Fruit fly (Drosophila melanogaster) whole organism, embryonic: ENCODE data around the gene RpS9.

Source experiments
- ATbp ChIP-seq: fragments of 200-800 bp; sonication (Bioruptor generic); optimal IDR thresholded peaks from 2 replicates; lab custom pipeline; 2017; ENCODE audit warnings: missing biosample characterization, mild to moderate bottlenecking, missing genetic modification characterization, missing genetic modification reagents
- CG10147 ChIP-seq: fragments of 200-800 bp; sonication (Bioruptor generic); optimal IDR thresholded peaks from 2 replicates; lab custom pipeline; 2019; ENCODE audit warnings: missing biosample characterization, mild to moderate bottlenecking, missing genetic modification characterization, moderate library complexity
- CG10209 ChIP-seq: fragments of 200-800 bp; sonication (Bioruptor generic); optimal IDR thresholded peaks from 3 replicates; lab custom pipeline; 2017; ENCODE audit warnings: missing biosample characterization, mild to moderate bottlenecking, missing genetic modification characterization, missing genetic modification reagents
- CG10959 ChIP-seq: fragments of 200-800 bp; sonication (Bioruptor generic); IDR thresholded peaks from 2 replicates; pipeline ENCODE4 v1.3.6; 2022; ENCODE audit warnings: missing biosample characterization, missing genetic modification characterization
- CG12769 ChIP-seq: fragments of 200-800 bp; sonication (Bioruptor generic); optimal IDR thresholded peaks from 2 replicates; lab custom pipeline; 2019; ENCODE audit warnings: missing biosample characterization, mild to moderate bottlenecking, missing genetic modification characterization, moderate library complexity
- CG13424 ChIP-seq: fragments of 200-800 bp; sonication (Bioruptor generic); optimal IDR thresholded peaks from 2 replicates; lab custom pipeline; 2019; ENCODE audit warnings: missing biosample characterization, mild to moderate bottlenecking, missing genetic modification characterization, moderate library complexity
- CG13775 ChIP-seq: fragments of 200-800 bp; sonication (Bioruptor generic); optimal IDR thresholded peaks from 3 replicates; lab custom pipeline; 2017; ENCODE audit warnings: missing biosample characterization, mild to moderate bottlenecking, missing genetic modification characterization
- CG14710 ChIP-seq: fragments of 200-800 bp; sonication (Bioruptor generic); optimal IDR thresholded peaks from 3 replicates; lab custom pipeline; 2019; ENCODE audit warnings: missing biosample characterization, mild to moderate bottlenecking, missing genetic modification characterization, moderate library complexity
- CG2712 ChIP-seq: fragments of 200-800 bp; optimal IDR thresholded peaks from 3 replicates; lab custom pipeline; 2019; ENCODE audit warnings: missing biosample characterization, mild to moderate bottlenecking, missing genetic modification characterization, moderate library complexity
- CG32767 ChIP-seq: fragments of 200-800 bp; sonication (Bioruptor generic); IDR thresholded peaks from 2 replicates; pipeline ENCODE4 v1.3.6; 2022; ENCODE audit warnings: missing biosample characterization, missing genetic modification characterization
- CG3726 ChIP-seq: fragments of 200-800 bp; sonication (Bioruptor generic); IDR thresholded peaks from 3 replicates; pipeline ENCODE4, ENCODE4 v1.3.6; 2022; ENCODE audit warnings: missing biosample characterization, missing genetic modification characterization
- CG4282 ChIP-seq: fragments of 200-800 bp; sonication (Bioruptor generic); optimal IDR thresholded peaks from 2 replicates; lab custom pipeline; 2016; ENCODE audit warnings: missing biosample characterization, missing genetic modification characterization
- CG4854 ChIP-seq: fragments of 200-800 bp; sonication (Bioruptor generic); optimal IDR thresholded peaks from 2 replicates; lab custom pipeline; 2016; ENCODE audit warnings: missing biosample characterization, missing genetic modification characterization, inconsistent platforms
- CG7271 ChIP-seq: fragments of 200-800 bp; sonication (Bioruptor generic); optimal IDR thresholded peaks from 2 replicates; lab custom pipeline; 2018; ENCODE audit warnings: missing biosample characterization, mild to moderate bottlenecking, missing genetic modification characterization, moderate library complexity
- CG7839 ChIP-seq: fragments of 200-800 bp; sonication (Bioruptor generic); optimal IDR thresholded peaks from 3 replicates; lab custom pipeline; 2018; ENCODE audit warnings: missing biosample characterization, mild to moderate bottlenecking, missing genetic modification characterization, moderate library complexity
- CG7928 ChIP-seq: fragments of 200-800 bp; sonication (Bioruptor generic); optimal IDR thresholded peaks from 2 replicates; lab custom pipeline; 2017; ENCODE audit warnings: missing biosample characterization, mild to moderate bottlenecking, missing genetic modification characterization
- CG8290 ChIP-seq, 3 experiments: fragments of 200-800 bp; sonication (Bioruptor generic); optimal IDR thresholded peaks; 2 replicates each; lab custom pipeline; 2016 to 2019; ENCODE audit warnings: missing biosample characterization in 3 of 3, missing genetic modification characterization in 3 of 3, mild to moderate bottlenecking in 2 of 3, moderate library complexity in 1 of 3
- CG8924 ChIP-seq: fragments of 200-800 bp; optimal IDR thresholded peaks from 3 replicates; lab custom pipeline; 2019; ENCODE audit warnings: missing biosample characterization, mild to moderate bottlenecking, missing genetic modification characterization, moderate library complexity
- CG9727 ChIP-seq: fragments of 200-800 bp; sonication (Bioruptor generic); optimal IDR thresholded peaks from 3 replicates; lab custom pipeline; 2017; ENCODE audit warnings: missing biosample characterization, mild to moderate bottlenecking, missing genetic modification characterization
- CG9932 ChIP-seq: fragments of 200-800 bp; sonication (Bioruptor generic); IDR thresholded peaks from 2 replicates; pipeline ENCODE4 v1.3.6; 2022; ENCODE audit warnings: missing biosample characterization, missing genetic modification characterization
- CrebB ChIP-seq: fragments of 200-800 bp; sonication (Bioruptor generic); optimal IDR thresholded peaks from 3 replicates; lab custom pipeline; 2018; ENCODE audit warnings: missing biosample characterization, mild to moderate bottlenecking, missing genetic modification characterization
- HLH54F ChIP-seq: fragments of 200-800 bp; sonication (Bioruptor generic); optimal IDR thresholded peaks from 3 replicates; lab custom pipeline; 2016; ENCODE audit warnings: missing biosample characterization, missing genetic modification characterization
- NfI ChIP-seq: fragments of 200-800 bp; sonication (Bioruptor generic); optimal IDR thresholded peaks from 3 replicates; lab custom pipeline; 2018; ENCODE audit warnings: missing biosample characterization, mild to moderate bottlenecking, missing genetic modification characterization, moderate library complexity
- Opbp ChIP-seq: fragments of 200-800 bp; sonication (Bioruptor generic); IDR thresholded peaks from 3 replicates; pipeline ENCODE4 v1.3.6; 2022; ENCODE audit warnings: missing biosample characterization, missing genetic modification characterization; ENCODE audit not compliant: partially characterized antibody
- bsh ChIP-seq, 2 experiments: fragments of 200-800 bp; sonication (Bioruptor generic); optimal IDR thresholded peaks; 2 replicates each; lab custom pipeline; 2017 to 2018; ENCODE audit warnings: mild to moderate bottlenecking in 2 of 2, missing biosample characterization in 2 of 2, missing genetic modification characterization in 2 of 2, moderate library complexity in 1 of 2
- cad ChIP-seq: fragments of >200 bp; optimal IDR thresholded peaks from 2 replicates; lab custom pipeline; 2017; ENCODE audit warnings: missing biosample characterization, missing genetic modification characterization
- chinmo ChIP-seq: fragments of 200-800 bp; sonication (Bioruptor generic); IDR thresholded peaks from 4 replicates; pipeline ENCODE4 v1.3.6; 2022; ENCODE audit warnings: missing biosample characterization, missing genetic modification characterization; ENCODE audit not compliant: partially characterized antibody
- corto ChIP-seq: fragments of 200-800 bp; sonication (Bioruptor generic); optimal IDR thresholded peaks from 2 replicates; lab custom pipeline; 2016; ENCODE audit warnings: missing biosample characterization, mild to moderate bottlenecking, missing genetic modification characterization, moderate library complexity
- dpn ChIP-seq, 2 experiments: fragments of 200-800 bp; sonication (Bioruptor generic); optimal IDR thresholded peaks; 3 replicates each; lab custom pipeline; 2016; ENCODE audit warnings: missing biosample characterization in 2 of 2, missing genetic modification characterization in 2 of 2
- fd64A ChIP-seq: fragments of 200-800 bp; sonication (Bioruptor generic); optimal IDR thresholded peaks from 3 replicates; lab custom pipeline; 2018; ENCODE audit warnings: missing biosample characterization, mild to moderate bottlenecking, missing genetic modification characterization
- ftz-f1 ChIP-seq: fragments of 200-800 bp; sonication (Bioruptor generic); optimal IDR thresholded peaks from 2 replicates; lab custom pipeline; 2016; ENCODE audit warnings: missing biosample characterization, missing genetic modification characterization
- gem ChIP-seq: fragments of 200-800 bp; sonication (Bioruptor generic); optimal IDR thresholded peaks from 2 replicates; lab custom pipeline; 2019; ENCODE audit warnings: missing biosample characterization, mild to moderate bottlenecking, missing genetic modification characterization, moderate library complexity
- ind ChIP-seq: fragments of 200-800 bp; sonication (Bioruptor generic); optimal IDR thresholded peaks from 3 replicates; lab custom pipeline; 2016; ENCODE audit warnings: missing biosample characterization, missing genetic modification characterization
- lmd ChIP-seq: fragments of 200-800 bp; sonication (Bioruptor generic); IDR thresholded peaks from 2 replicates; pipeline ENCODE4 v1.3.6; 2022; ENCODE audit warnings: missing biosample characterization, missing genetic modification characterization
- mirr ChIP-seq: fragments of 200-800 bp; sonication (Bioruptor generic); optimal IDR thresholded peaks from 3 replicates; lab custom pipeline; 2018; ENCODE audit warnings: missing biosample characterization, mild to moderate bottlenecking, missing genetic modification characterization
- mld ChIP-seq: fragments of 200-800 bp; sonication (Bioruptor generic); IDR thresholded peaks from 3 replicates; pipeline ENCODE4 v1.3.6; 2022; ENCODE audit warnings: missing biosample characterization, missing genetic modification characterization; ENCODE audit not compliant: partially characterized antibody
- nom ChIP-seq: fragments of 200-800 bp; sonication (Bioruptor generic); optimal IDR thresholded peaks from 2 replicates; lab custom pipeline; 2017; ENCODE audit warnings: missing biosample characterization, missing genetic modification characterization, mild to moderate bottlenecking, moderate library complexity, missing genetic modification reagents
- oc ChIP-seq: fragments of 200-800 bp; sonication (Bioruptor generic); optimal IDR thresholded peaks from 2 replicates; lab custom pipeline; 2018; ENCODE audit warnings: missing biosample characterization, mild to moderate bottlenecking, missing genetic modification characterization, moderate library complexity
- pfk ChIP-seq: fragments of 200-800 bp; sonication (Bioruptor generic); optimal IDR thresholded peaks from 2 replicates; lab custom pipeline; 2018; ENCODE audit warnings: missing biosample characterization, mild to moderate bottlenecking, missing genetic modification characterization, moderate library complexity
- pum ChIP-seq: fragments of 200-800 bp; sonication (Bioruptor generic); optimal IDR thresholded peaks from 2 replicates; lab custom pipeline; 2016; ENCODE audit warnings: missing biosample characterization, missing genetic modification characterization
- row ChIP-seq: fragments of 200-800 bp; sonication (Bioruptor generic); IDR thresholded peaks from 3 replicates; pipeline ENCODE4 v1.3.6; 2022; ENCODE audit warnings: missing biosample characterization, missing genetic modification characterization
- sqz ChIP-seq: fragments of 200-800 bp; sonication (Bioruptor generic); optimal IDR thresholded peaks from 3 replicates; lab custom pipeline; 2018; ENCODE audit warnings: missing biosample characterization, mild to moderate bottlenecking, missing genetic modification characterization
- sug ChIP-seq: fragments of 200-800 bp; optimal IDR thresholded peaks from 2 replicates; lab custom pipeline; 2019; ENCODE audit warnings: missing biosample characterization, mild to moderate bottlenecking, missing genetic modification characterization, moderate library complexity
- tll ChIP-seq, 2 experiments: fragments of 200-800 bp in 1 of 2; fragments of >200 bp in 1 of 2; sonication (Bioruptor generic) in 1 of 2; optimal IDR thresholded peaks; 2 replicates each; lab custom pipeline; 2017 to 2019; ENCODE audit warnings: missing biosample characterization in 2 of 2, missing genetic modification characterization in 2 of 2, mild to moderate bottlenecking in 1 of 2, moderate library complexity in 1 of 2
- tna ChIP-seq: fragments of 200-800 bp; sonication (Bioruptor generic); IDR thresholded peaks from 2 replicates; pipeline ENCODE4 v1.3.6; 2022; ENCODE audit warnings: missing biosample characterization, missing genetic modification characterization; ENCODE audit not compliant: partially characterized antibody
- vvl ChIP-seq: fragments of 200-800 bp; sonication (Bioruptor generic); IDR thresholded peaks from 2 replicates; pipeline ENCODE4 v1.3.6; 2022; ENCODE audit warnings: missing biosample characterization, missing genetic modification characterization

RpS9 gene

dm6 chr3L:9468261-9468890 is 43.0 kb downstream of the RpS9 start (continued):
- TF ChIP-seq pum (GFP tag; lab: Kevin White, UChicago) (peak; percentile 25), CG7928 (GFP tag; lab: Kevin White, UChicago) (no peak), chinmo (GFP tag; lab: Robert Waterston, UW) (no peak), CG32767 (GFP tag; lab: Robert Waterston, UW) (no peak), CG13775 (GFP tag; lab: Kevin White, UChicago) (peak; percentile 26), tna (GFP tag; lab: Robert Waterston, UW) (no peak), row (GFP tag; lab: Robert Waterston, UW) (peak; percentile 35; the same call in 2 of the 3 replicates), CG10209 (GFP tag; lab: Kevin White, UChicago) (peak; percentile 17), dpn (GFP tag; optimal IDR thresholded peaks at IDR 0.05; lab: Kevin White, UChicago) (peak; percentile 16 to 33), CG2712 (tag; lab: Kevin White, UChicago) (peak; percentile 34), CG9932 (GFP tag; lab: Robert Waterston, UW) (peak; percentile 12; the same call in 1 of the 2 replicates), gem (tag; lab: Kevin White, UChicago) (peak; percentile 58), CG3726 (GFP tag; lab: Robert Waterston, UW) (no peak), CG9727 (GFP tag; lab: Kevin White, UChicago) (peak; percentile 28), CG7271 (tag; lab: Kevin White, UChicago) (no peak), CG10959 (GFP tag; lab: Robert Waterston, UW) (no peak), CG13424 (peak; percentile 4), CG4854 (GFP tag; lab: Kevin White, UChicago) (no peak), ind (peak; percentile 34), CG8290 (GFP tag; optimal IDR thresholded peaks at IDR 0.05; lab: Kevin White, UChicago) (no peak), CG8290 (tag; optimal IDR thresholded peaks at IDR 0.05; lab: Kevin White, UChicago) (peak in 1 of 2 experiments; percentile 1), CG8924 (tag; lab: Kevin White, UChicago) (peak; percentile 27), lmd (GFP tag; lab: Robert Waterston, UW) (0 out of 2 replicates have a peak, but pooled peaks have one; percentile 26), NfI (GFP tag; lab: Kevin White, UChicago) (peak; percentile 7), vvl (GFP tag; lab: Robert Waterston, UW) (0 out of 2 replicates have a peak, but pooled peaks have one; percentile 9), mld (GFP tag; lab: Robert Waterston, UW) (no peak), pfk (GFP tag; lab: Kevin White, UChicago) (no peak), CG7839 (peak; percentile 62), corto (GFP tag; lab: Kevin White, UChicago) (no peak)

- TF ChIP-seq CG7928 (GFP tag; lab: Kevin White, UChicago) (no peak), CG10147 (GFP tag; lab: Kevin White, UChicago) (no peak), bsh (GFP tag; optimal IDR thresholded peaks at IDR 0.05; lab: Kevin White, UChicago) (peak in 1 of 2 experiments; percentile 59), CrebB (no peak), nom (GFP tag; lab: Kevin White, UChicago) (peak; percentile 87), oc (tag; lab: Kevin White, UChicago) (no peak), cad (GFP tag; lab: Kevin White, UChicago) (no peak), ftz-f1 (GFP tag; lab: Kevin White, UChicago) (no peak), CG4282 (GFP tag; lab: Kevin White, UChicago) (no peak), sqz (GFP tag; lab: Kevin White, UChicago) (peak; percentile 13), mirr (GFP tag; lab: Kevin White, UChicago) (peak; percentile 46), sug (tag; lab: Kevin White, UChicago) (no peak), HLH54F (no peak), ATbp (GFP tag; lab: Kevin White, UChicago) (peak; percentile 2), fd64A (GFP tag; lab: Kevin White, UChicago) (peak; percentile 7), Opbp (GFP tag; lab: Robert Waterston, UW) (no peak), tll (GFP tag; optimal IDR thresholded peaks at IDR 0.05; lab: Kevin White, UChicago) (peak in 1 of 2 experiments; percentile 95), CG14710 (no peak), CG12769 (tag; lab: Kevin White, UChicago) (no peak)
Observed at dm6 chr3L:9467763-9468206, 43.5 kb downstream of the RpS9 start.
